Fruit fly (Drosophila melanogaster): ENCODE measurements around the gene CG1105.

Gene CG1105

DNA sequence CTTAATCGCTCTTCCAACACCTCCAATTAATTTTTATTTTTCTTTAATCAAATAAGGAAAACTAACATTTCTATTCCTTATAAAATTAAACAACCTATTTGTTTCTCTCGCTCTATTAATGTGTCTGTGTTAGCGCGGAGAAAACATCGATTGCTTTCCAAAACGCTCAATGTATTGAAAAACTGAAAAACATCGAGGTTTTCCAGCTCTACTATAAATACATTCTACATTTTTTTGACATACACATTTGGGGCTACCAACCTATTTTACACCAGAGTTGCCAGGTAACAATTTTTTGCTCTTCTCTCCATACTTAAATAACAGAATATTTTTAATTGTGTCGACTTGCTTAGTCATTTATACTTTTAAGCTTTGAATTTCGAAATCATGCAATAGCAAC, 25.0 kb upstream of the CG1105 start (continued):
- TF ChIP-seq B-H2 (GFP tag; optimal IDR thresholded peaks at IDR 0.05) = peak; percentile 46
- no peak for TF ChIP-seq Ptx1 (GFP tag; IDR thresholded peaks at IDR 0.05)
- no peak for TF ChIP-seq Fer1 (GFP tag; optimal IDR thresholded peaks at IDR 0.05)
- no peak for TF ChIP-seq Mrtf (GFP tag; IDR thresholded peaks at IDR 0.05)
- TF ChIP-seq ind (GFP tag; optimal IDR thresholded peaks at IDR 0.05) = no peak
- TF ChIP-seq mirr (GFP tag; optimal IDR thresholded peaks at IDR 0.05) = no peak
- TF ChIP-seq CG2889 (GFP tag; IDR thresholded peaks at IDR 0.05) = no peak
- TF ChIP-seq CG11456 (GFP tag; IDR thresholded peaks at IDR 0.05) = no peak
- no peak for TF ChIP-seq CG10274 (GFP tag; optimal IDR thresholded peaks at IDR 0.05)
- TF ChIP-seq dmrt99B (tag; optimal IDR thresholded peaks at IDR 0.05) = no peak
- no peak for TF ChIP-seq CG3726 (GFP tag; IDR thresholded peaks at IDR 0.05)
- no peak for TF ChIP-seq odd (GFP tag; optimal IDR thresholded peaks at IDR 0.05)
- no peak for TF ChIP-seq hth (optimal IDR thresholded peaks at IDR 0.05)
- TF ChIP-seq sisA (GFP tag; IDR thresholded peaks at IDR 0.05) = no peak
- TF ChIP-seq CG33213 (GFP tag; optimal IDR thresholded peaks at IDR 0.05) = peak; percentile 61
- no peak for TF ChIP-seq bowl (GFP tag; IDR thresholded peaks at IDR 0.05)
- TF ChIP-seq tio (GFP tag; optimal IDR thresholded peaks at IDR 0.05) = no peak
- no peak for TF ChIP-seq ttk (GFP tag; IDR thresholded peaks at IDR 0.05)
- no peak for TF ChIP-seq CG11398 (GFP tag; optimal IDR thresholded peaks at IDR 0.05)
- TF ChIP-seq CG16779 (GFP tag; IDR thresholded peaks at IDR 0.05) = no peak
- no peak for TF ChIP-seq CG31365 (tag; optimal IDR thresholded peaks at IDR 0.05)
- TF ChIP-seq CG6791 (GFP tag; IDR thresholded peaks at IDR 0.05; ENCODE audit: partially characterized antibody) = peak; percentile 87
- no peak for TF ChIP-seq tx (GFP tag; optimal IDR thresholded peaks at IDR 0.05)
- no peak for TF ChIP-seq NK7.1 (GFP tag; optimal IDR thresholded peaks at IDR 0.05)
- no peak for TF ChIP-seq nom (GFP tag; optimal IDR thresholded peaks at IDR 0.05)
- no peak for TF ChIP-seq CG8765 (GFP tag; IDR thresholded peaks at IDR 0.05)
- TF ChIP-seq CG14441 (GFP tag; IDR thresholded peaks at IDR 0.05) = no peak
- no peak for TF ChIP-seq CG6854 (GFP tag; optimal IDR thresholded peaks at IDR 0.05)
- peak; percentile 61 for TF ChIP-seq Myb (GFP tag; optimal IDR thresholded peaks at IDR 0.05)
- peak; percentile 20 for TF ChIP-seq dmrt11E (tag; optimal IDR thresholded peaks at IDR 0.05)
- no peak for TF ChIP-seq CG7928 (GFP tag; optimal IDR thresholded peaks at IDR 0.05)
- no peak for TF ChIP-seq eve (GFP tag; optimal IDR thresholded peaks at IDR 0.05)
- no peak for TF ChIP-seq pb (GFP tag; optimal IDR thresholded peaks at IDR 0.05)
- no peak for TF ChIP-seq ewg (GFP tag; optimal IDR thresholded peaks at IDR 0.05)
- TF ChIP-seq CG17361 (GFP tag; IDR thresholded peaks at IDR 0.05) = no peak
- TF ChIP-seq ase (GFP tag; IDR thresholded peaks at IDR 0.05) = no peak
- no peak for TF ChIP-seq Nf-YB (GFP tag; optimal IDR thresholded peaks at IDR 0.05)
- TF ChIP-seq CG9727 (GFP tag; optimal IDR thresholded peaks at IDR 0.05) = no peak
- no peak for TF ChIP-seq z (GFP tag; IDR thresholded peaks at IDR 0.05)
- peak; percentile 71; the same call in 2 of the 3 replicates for TF ChIP-seq Doc3 (GFP tag; IDR thresholded peaks at IDR 0.05; ENCODE audit: partially characterized antibody)
- no peak for TF ChIP-seq p53 (GFP tag; optimal IDR thresholded peaks at IDR 0.05)
- TF ChIP-seq gcm (GFP tag; optimal IDR thresholded peaks at IDR 0.05) = peak; percentile 14
- no peak for TF ChIP-seq CG18011 (GFP tag; optimal IDR thresholded peaks at IDR 0.05)
- no peak for TF ChIP-seq eyg (GFP tag; optimal IDR thresholded peaks at IDR 0.05)
- TF ChIP-seq fu2 (GFP tag; optimal IDR thresholded peaks at IDR 0.05) = no peak
- TF ChIP-seq CG33557 (GFP tag; optimal IDR thresholded peaks at IDR 0.05) = no peak
- TF ChIP-seq CG3281 (GFP tag; optimal IDR thresholded peaks at IDR 0.05) = no peak
- peak; percentile 22 for TF ChIP-seq CG9817 (tag; optimal IDR thresholded peaks at IDR 0.05)
- no peak for TF ChIP-seq CG31224 (GFP tag; IDR thresholded peaks at IDR 0.05)
- peak; percentile 21 for TF ChIP-seq CG13296 (GFP tag; optimal IDR thresholded peaks at IDR 0.05)
- TF ChIP-seq CG11695 (GFP tag; IDR thresholded peaks at IDR 0.05) = no peak
- TF ChIP-seq CG30431 (GFP tag; optimal IDR thresholded peaks at IDR 0.05) = no peak
- no peak for TF ChIP-seq Asciz (GFP tag; optimal IDR thresholded peaks at IDR 0.05)
